Fruit fly (Drosophila melanogaster): Measurements from ENCODE around the gene Hsc70-2.

The Hsc70-2 gene

DNA sequence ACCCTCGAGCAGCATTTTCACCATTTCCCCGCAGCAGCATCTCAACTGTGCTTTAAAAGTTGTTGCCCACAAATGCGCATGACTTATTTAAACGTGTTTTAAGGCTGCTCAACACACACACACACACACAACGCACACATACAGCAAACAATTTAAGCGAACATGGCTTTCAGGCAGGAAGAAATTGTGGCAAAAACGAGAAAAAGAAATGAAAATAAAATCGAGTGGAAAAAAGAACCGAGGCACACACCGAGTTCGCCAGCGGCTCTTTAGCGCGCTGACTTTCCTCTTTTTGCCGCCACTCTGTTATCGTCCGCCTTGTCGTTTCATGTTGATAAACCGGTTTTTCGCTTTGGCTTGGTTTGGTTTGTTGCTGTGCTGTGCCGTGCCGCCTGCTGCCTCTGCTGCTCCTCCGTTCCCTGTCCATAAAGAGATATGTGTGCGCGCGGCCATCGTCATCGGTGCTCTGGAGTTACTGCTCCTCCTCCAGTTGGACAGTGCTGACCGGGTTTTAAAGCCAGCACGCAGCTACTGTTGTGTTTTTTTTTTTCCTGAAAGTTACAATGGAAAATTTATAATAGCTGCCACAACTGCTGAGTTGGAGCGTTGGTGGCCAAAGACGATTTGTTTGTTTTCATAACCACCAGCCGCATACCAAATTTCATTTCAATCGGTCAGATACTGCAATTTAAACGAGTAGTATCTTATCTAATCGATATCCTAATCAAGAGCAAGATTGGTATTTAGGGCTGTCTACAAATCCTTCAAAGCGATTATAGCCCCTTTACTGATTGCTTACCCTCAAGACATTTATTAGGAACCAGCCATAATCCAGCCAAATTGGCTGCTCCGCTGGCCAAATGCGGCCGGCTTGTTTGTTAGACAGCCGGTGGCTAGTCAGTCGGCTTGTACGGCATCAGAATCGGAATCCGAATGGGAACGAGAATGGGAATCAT lies 28.5 kb upstream of the Hsc70-2 start:
- TF ChIP-seq ttk (optimal IDR thresholded peaks at IDR 0.05) (no peak), Sin3A (optimal IDR thresholded peaks at IDR 0.05) (no peak), psq (optimal IDR thresholded peaks at IDR 0.05) (no peak), Myc (optimal IDR thresholded peaks at IDR 0.05) (no peak), h (optimal IDR thresholded peaks at IDR 0.05) (no peak), insv (optimal IDR thresholded peaks at IDR 0.05) (no peak)

DNA sequence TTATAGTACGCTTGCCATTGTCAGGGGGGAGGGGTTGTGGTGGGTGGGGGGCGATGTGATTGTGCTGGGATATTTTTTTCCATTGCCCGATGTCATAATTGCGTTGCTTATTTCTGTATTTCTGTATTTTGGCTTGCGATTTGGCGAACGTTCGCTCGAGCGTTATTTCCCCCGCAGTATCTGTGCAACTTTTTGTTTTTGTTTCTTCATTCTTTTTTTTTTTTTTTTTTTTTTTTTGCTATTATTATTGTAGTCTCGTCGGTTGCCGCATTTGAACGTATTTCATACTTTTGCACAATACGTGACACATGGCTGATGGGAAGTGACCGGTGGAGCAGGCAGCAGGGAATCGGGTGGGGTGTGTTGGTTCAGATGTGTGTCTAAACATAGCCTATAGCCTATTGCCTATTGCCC lies 26.9 kb upstream of the Hsc70-2 start:
- no peak for TF ChIP-seq ttk (optimal IDR thresholded peaks at IDR 0.05)
- no peak for TF ChIP-seq insv (optimal IDR thresholded peaks at IDR 0.05)
- TF ChIP-seq psq (optimal IDR thresholded peaks at IDR 0.05), result no peak

DNA sequence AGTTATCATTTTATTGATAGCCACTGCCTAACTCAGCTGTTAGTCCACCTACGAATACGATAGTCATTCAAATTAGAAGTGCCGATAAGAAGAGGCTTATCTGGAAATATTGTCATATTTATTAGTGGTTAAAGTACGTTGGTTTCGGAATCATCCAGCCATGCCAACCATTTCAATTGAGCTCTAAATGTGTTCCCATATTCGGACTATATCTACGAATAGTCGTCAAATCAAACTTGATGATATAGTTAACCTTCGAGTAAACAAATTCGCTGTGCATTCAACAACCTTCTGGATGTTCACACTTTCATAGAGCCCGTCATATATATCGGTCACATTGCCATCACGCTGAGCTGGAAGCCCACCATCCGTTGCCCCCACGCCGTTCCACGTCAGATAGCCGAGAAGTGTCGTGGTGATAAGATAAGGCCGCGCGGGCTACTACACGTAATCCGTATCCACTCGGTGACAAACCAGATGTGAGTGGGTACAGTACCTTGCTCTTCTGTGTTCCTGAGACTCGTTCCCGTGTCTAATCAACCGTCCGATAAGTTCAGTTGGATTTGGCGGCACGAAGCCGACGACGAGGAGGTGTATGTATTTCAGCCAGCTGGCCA lies 26.2 kb upstream of the Hsc70-2 start:
- TF ChIP-seq h (optimal IDR thresholded peaks at IDR 0.05), result no peak
- TF ChIP-seq insv (optimal IDR thresholded peaks at IDR 0.05), result no peak
- TF ChIP-seq psq (optimal IDR thresholded peaks at IDR 0.05), result no peak
- no peak for TF ChIP-seq Myc (optimal IDR thresholded peaks at IDR 0.05)
- no peak for TF ChIP-seq Sin3A (optimal IDR thresholded peaks at IDR 0.05)
- TF ChIP-seq ttk (optimal IDR thresholded peaks at IDR 0.05), result no peak

DNA sequence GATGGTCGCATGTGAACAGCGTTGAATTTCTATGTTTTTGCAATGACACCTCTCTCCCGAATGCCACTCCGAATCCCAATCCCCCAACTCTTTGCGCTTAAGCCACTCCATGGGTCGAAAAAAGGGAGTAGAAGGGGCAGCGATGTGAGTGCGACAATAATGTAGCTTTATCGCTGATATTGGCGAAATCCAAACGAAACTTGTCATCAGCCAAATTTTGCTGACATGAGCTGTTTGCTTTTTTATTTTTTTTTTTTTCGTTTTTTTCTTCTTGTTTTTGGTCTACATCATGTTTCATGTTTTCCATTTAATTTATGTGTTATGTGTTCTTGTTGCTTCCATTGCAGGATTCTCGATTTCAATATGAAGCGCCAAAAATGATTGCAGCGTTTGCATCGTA lies 25.6 kb upstream of the Hsc70-2 start:
- TF ChIP-seq h (optimal IDR thresholded peaks at IDR 0.05) (no peak), psq (optimal IDR thresholded peaks at IDR 0.05) (no peak), ttk (optimal IDR thresholded peaks at IDR 0.05) (no peak), Sin3A (optimal IDR thresholded peaks at IDR 0.05) (no peak), insv (optimal IDR thresholded peaks at IDR 0.05) (no peak), Myc (optimal IDR thresholded peaks at IDR 0.05) (no peak)

DNA sequence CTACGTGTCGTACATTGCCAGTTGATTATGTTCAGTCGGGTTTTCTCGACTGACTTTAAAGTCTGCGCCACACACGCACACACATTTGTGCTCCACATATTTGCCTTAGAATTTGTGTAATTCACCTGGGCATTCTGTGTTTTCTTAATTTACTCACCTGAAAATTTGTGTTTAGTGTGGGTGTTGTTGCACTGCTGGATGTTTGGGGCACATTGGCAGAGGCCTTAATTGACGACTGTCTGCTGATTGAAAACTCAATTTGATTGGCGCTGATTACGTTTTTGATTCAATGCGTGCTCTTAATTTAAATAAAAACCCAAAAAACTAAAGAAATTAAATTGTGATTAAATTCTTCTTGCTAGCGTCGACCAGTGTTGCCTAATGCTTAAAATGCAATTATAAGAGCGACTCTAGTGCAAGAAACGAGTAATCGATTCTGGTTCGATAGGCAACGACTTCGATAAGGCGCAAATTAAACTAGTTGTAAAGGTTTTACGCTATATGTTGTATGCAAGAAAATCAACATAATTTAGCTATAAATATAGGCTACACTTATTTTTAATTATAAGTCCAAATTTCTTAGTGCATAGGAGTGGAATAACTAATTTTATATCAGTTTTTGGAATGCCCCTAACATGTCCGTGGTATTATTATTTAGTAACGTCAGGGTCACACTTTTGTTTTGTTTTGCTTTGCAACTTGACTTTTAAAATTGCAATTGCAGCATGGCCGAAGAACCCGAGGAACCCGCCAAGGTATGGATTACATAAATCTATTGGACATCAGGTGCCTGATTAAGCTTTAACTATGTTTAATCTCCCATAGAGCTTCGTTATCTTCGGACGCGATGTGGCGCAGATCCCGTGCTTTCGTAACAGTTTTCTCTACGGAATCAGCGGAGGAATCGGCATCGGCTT lies 14.0 kb upstream of the Hsc70-2 start, which contains the start of the genes CG46281 and CG46280:
TSS of gene CG46281 (minus strand) at position 51 of the 917 bp plus-strand sequence.
TSS of gene CG46280 (minus strand) at position 403 of the 917 bp plus-strand sequence.
- TF ChIP-seq h (optimal IDR thresholded peaks at IDR 0.05) (no peak), insv (optimal IDR thresholded peaks at IDR 0.05) (no peak), Sin3A (optimal IDR thresholded peaks at IDR 0.05) (no peak), Myc (optimal IDR thresholded peaks at IDR 0.05) (no peak), ttk (optimal IDR thresholded peaks at IDR 0.05) (no peak), psq (optimal IDR thresholded peaks at IDR 0.05) (no peak)

DNA sequence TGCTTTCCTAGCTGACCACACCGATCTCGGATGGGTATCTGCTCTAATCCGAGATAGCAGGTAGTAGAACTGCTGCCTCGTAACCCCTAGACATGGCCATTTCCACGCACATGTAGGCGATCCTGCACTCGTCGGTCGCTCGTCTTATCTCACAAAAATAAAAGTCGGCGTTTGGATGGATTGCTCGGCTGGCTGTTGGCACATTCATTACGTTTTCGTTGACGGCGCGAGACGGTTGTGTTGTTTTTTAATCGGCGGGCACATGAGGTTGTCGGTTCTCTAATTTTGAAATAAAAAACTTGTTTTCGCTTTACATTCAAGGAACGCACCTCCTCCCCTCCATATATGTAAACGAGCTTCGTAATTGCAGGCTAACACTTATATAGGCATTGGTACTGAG lies 12.2 kb upstream of the Hsc70-2 start, which contains the start of gene ry:
TSS of gene ry (plus strand) at position 206 of the 400 bp plus-strand sequence.
- no peak for TF ChIP-seq Myc (optimal IDR thresholded peaks at IDR 0.05)
- no peak for TF ChIP-seq Sin3A (optimal IDR thresholded peaks at IDR 0.05)
- TF ChIP-seq h (optimal IDR thresholded peaks at IDR 0.05), result no peak
- TF ChIP-seq psq (optimal IDR thresholded peaks at IDR 0.05), result no peak
- no peak for TF ChIP-seq insv (optimal IDR thresholded peaks at IDR 0.05)
- TF ChIP-seq ttk (optimal IDR thresholded peaks at IDR 0.05), result no peak

DNA sequence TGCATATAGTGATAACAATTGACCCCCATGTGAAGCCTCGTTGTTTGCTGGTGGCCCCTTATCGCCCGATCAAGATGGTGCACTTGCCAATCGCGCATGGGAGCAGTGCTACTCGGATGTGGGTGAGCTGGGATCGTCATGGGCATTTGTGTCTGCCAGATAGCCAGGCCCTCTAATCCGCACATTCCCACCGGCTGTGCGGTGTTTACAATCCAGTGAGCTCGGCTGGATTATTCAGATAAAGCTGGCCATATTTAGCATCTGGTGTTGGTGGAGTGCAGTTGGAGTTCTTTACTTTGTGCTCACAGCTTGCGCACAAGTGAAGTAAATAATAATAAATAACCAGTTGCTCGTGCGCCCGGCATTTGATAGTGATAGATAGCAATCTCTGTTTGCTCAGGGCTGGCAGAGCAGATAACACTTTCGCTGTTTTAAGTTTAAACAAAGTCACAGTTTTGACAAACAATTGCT lies 11.5 kb upstream of the Hsc70-2 start:
- TF ChIP-seq Sin3A (optimal IDR thresholded peaks at IDR 0.05) (no peak), insv (optimal IDR thresholded peaks at IDR 0.05) (no peak), Myc (optimal IDR thresholded peaks at IDR 0.05) (no peak), psq (optimal IDR thresholded peaks at IDR 0.05) (no peak), ttk (optimal IDR thresholded peaks at IDR 0.05) (no peak), h (optimal IDR thresholded peaks at IDR 0.05) (no peak)

DNA sequence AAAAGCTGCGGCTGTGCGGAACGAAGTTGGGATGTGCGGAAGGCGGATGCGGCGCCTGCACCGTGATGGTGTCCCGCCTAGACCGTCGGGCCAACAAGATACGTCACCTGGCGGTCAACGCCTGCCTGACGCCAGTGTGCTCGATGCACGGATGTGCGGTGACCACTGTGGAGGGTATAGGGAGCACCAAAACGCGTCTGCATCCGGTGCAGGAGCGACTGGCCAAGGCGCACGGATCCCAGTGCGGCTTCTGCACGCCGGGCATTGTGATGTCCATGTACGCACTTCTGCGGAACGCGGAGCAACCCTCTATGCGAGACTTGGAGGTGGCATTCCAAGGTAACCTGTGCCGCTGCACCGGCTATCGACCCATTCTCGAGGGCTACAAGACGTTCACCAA lies 10.9 kb upstream of the Hsc70-2 start:
- no peak for TF ChIP-seq psq (optimal IDR thresholded peaks at IDR 0.05)

DNA sequence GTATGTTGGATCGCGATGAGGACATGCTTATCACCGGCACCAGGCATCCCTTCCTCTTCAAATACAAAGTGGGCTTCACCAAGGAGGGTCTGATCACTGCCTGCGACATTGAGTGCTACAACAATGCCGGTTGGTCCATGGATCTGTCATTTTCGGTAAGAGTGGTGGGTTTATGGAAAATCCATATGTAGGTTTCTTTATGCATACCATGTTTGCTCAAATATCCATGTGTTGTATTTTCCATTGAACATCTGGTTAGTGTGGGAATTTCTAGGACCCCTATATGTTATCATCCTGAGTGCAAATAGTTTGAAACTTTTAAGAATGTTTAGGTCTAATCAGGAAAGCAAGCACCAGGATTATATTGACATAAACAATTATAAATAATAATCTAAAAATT lies 8.5 kb upstream of the Hsc70-2 start:
- TF ChIP-seq Sin3A (optimal IDR thresholded peaks at IDR 0.05) (no peak), psq (optimal IDR thresholded peaks at IDR 0.05) (no peak), ttk (optimal IDR thresholded peaks at IDR 0.05) (no peak), insv (optimal IDR thresholded peaks at IDR 0.05) (no peak), h (optimal IDR thresholded peaks at IDR 0.05) (no peak), Myc (optimal IDR thresholded peaks at IDR 0.05) (no peak)

DNA sequence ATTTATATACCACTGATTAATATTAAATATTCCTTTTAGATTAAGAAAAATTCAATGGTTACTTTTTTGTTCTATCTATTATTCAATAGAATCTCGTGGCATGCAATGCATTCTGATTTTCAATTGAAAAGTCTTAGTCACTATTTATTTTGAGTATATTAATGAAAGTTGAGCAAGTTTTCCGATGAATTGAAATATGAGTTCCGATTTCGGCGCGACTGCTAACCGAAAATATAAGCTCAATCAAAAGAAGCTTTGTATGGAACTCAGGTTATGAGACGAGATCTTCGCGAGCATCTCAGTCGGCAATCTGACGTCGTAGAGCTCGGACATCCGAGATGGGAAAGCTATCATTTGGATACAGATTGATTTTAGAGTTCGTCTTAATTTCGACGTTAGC lies 6.5 kb upstream of the Hsc70-2 start, which contains the start of gene CG11668:
TSS of gene CG11668 (plus strand) at position 301 of the 400 bp plus-strand sequence.
- TF ChIP-seq ttk (optimal IDR thresholded peaks at IDR 0.05) (no peak), Sin3A (optimal IDR thresholded peaks at IDR 0.05) (no peak), psq (optimal IDR thresholded peaks at IDR 0.05) (no peak), h (optimal IDR thresholded peaks at IDR 0.05) (no peak), Myc (optimal IDR thresholded peaks at IDR 0.05) (no peak), insv (optimal IDR thresholded peaks at IDR 0.05) (no peak)

DNA sequence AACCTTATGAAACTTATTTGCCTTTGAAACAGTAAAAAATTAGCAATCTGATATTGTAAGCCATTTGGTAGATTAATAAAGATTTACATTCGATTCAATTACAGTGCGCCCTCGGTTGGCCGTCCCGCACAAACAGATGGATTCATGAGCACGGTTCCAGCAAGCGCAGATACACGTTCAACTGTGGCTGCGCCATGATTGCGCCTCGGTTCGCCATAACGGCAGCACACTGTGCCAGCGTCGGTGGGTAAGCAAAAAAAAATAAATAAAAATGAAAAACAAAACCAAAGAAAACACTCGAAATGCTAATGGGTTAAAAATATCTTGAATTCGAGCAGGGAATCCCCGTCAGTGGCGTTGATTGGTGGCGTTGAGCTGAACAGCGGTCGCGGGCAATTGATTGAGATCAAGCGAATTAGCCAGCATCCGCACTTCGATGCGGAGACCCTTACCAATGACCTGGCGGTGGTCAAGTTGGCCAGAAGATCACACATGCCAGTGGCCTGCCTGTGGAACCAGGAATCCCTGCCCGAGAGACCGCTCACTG lies 5.4 kb upstream of the Hsc70-2 start:
- TF ChIP-seq psq (optimal IDR thresholded peaks at IDR 0.05), result no peak
- no peak for TF ChIP-seq h (optimal IDR thresholded peaks at IDR 0.05)
- TF ChIP-seq insv (optimal IDR thresholded peaks at IDR 0.05), result no peak
- TF ChIP-seq ttk (optimal IDR thresholded peaks at IDR 0.05), result no peak
- TF ChIP-seq Sin3A (optimal IDR thresholded peaks at IDR 0.05), result no peak
